Worm (Caenorhabditis elegans) whole organism, L2 larva: ENCODE data around the gene Y51B9A.6.

Experiments
- F13H6.1 ChIP-seq: sonication (generic microtip); optimal IDR thresholded peaks from 2 replicates; lab custom pipeline; 2016; ENCODE audit warnings: missing genetic modification characterization, missing compliant biosample characterization
- aly-2 ChIP-seq: fragments of 150-350 bp; optimal IDR thresholded peaks from 2 replicates; lab custom pipeline; 2014; ENCODE audit warnings: missing biosample characterization, missing genetic modification characterization
- ceh-82 ChIP-seq: fragments of 150-350 bp; optimal IDR thresholded peaks from 2 replicates; lab custom pipeline; 2014; ENCODE audit warnings: missing biosample characterization, missing genetic modification characterization
- dmd-4 ChIP-seq: sonication (generic microtip); optimal IDR thresholded peaks from 2 replicates; lab custom pipeline; 2017; ENCODE audit warnings: missing biosample characterization, missing genetic modification characterization
- egl-27 ChIP-seq: sonication (generic microtip); optimal IDR thresholded peaks from 3 replicates; lab custom pipeline; 2017; ENCODE audit warnings: missing biosample characterization, missing genetic modification reagents, missing genetic modification characterization
- fos-1 ChIP-seq: fragments of 150-350 bp; optimal IDR thresholded peaks from 2 replicates; lab custom pipeline; 2014; ENCODE audit warnings: missing biosample characterization, missing genetic modification characterization
- mab-5 ChIP-seq: fragments of 150-350 bp; optimal IDR thresholded peaks from 2 replicates; lab custom pipeline; 2014; ENCODE audit warnings: missing biosample characterization, missing genetic modification characterization
- unc-55 ChIP-seq: fragments of 150-350 bp; sonication (generic microtip); optimal IDR thresholded peaks from 3 replicates; lab custom pipeline; 2014; ENCODE audit warnings: missing biosample characterization, missing genetic modification reagents, missing genetic modification characterization
- unc-62 ChIP-seq: fragments of 150-350 bp; optimal IDR thresholded peaks from 2 replicates; lab custom pipeline; 2014; ENCODE audit warnings: missing biosample characterization, missing genetic modification reagents, missing genetic modification characterization
- ztf-11 ChIP-seq: sonication (generic microtip); optimal IDR thresholded peaks from 2 replicates; lab custom pipeline; 2017; ENCODE audit warnings: missing biosample characterization, missing genetic modification characterization

ce11 chrII:9436009-9436408 is 33.0 kb upstream of the Y51B9A.6 start, which contains the start of gene kin-16:
- no peak for TF ChIP-seq aly-2
- no peak for TF ChIP-seq egl-27 (tag; lab: Kevin White, UChicago)
- TF ChIP-seq ztf-11 (tag; lab: Kevin White, UChicago), result no peak
- no peak for TF ChIP-seq fos-1 (tag; lab: Kevin White, UChicago)
- TF ChIP-seq dmd-4, result no peak
- no peak for TF ChIP-seq ceh-82 (tag; lab: Kevin White, UChicago)
- TF ChIP-seq unc-55, result no peak
- no peak for TF ChIP-seq unc-62 (GFP tag; lab: Kevin White, UChicago)
- TF ChIP-seq F13H6.1 (tag; lab: Kevin White, UChicago), result no peak
- TF ChIP-seq mab-5 (tag; lab: Kevin White, UChicago), result no peak
